Worm (Caenorhabditis elegans) whole organism, young adult: ENCODE measurements around the gene ced-3.

Source experiments
- B0336.3 ChIP-seq: fragments of 200-800 bp; sonication (Bioruptor generic); IDR thresholded peaks from 2 replicates; pipeline ENCODE4 v1.3.6; 2022; ENCODE audit warnings: missing genetic modification characterization, missing compliant biosample characterization
- F39B2.1 ChIP-seq: fragments of 200-800 bp; sonication (Bioruptor generic); IDR thresholded peaks from 2 replicates; pipeline ENCODE4 v1.3.6; 2022; ENCODE audit warnings: missing genetic modification reagents, missing genetic modification characterization, missing compliant biosample characterization
- F52B5.7 ChIP-seq: sonication (generic microtip); optimal IDR thresholded peaks from 2 replicates; lab custom pipeline; 2016; ENCODE audit warnings: mild to moderate bottlenecking, missing genetic modification characterization, missing compliant biosample characterization
- T07F8.4 ChIP-seq: sonication (generic microtip); optimal IDR thresholded peaks from 2 replicates; lab custom pipeline; 2016; ENCODE audit warnings: mild to moderate bottlenecking, missing genetic modification characterization, moderate library complexity, missing compliant biosample characterization
- T26A5.8 ChIP-seq: sonication (generic microtip); optimal IDR thresholded peaks from 2 replicates; lab custom pipeline; 2016; ENCODE audit warnings: missing genetic modification characterization, missing compliant biosample characterization
- Y67H2A.10 ChIP-seq: fragments of 200-800 bp; sonication (Bioruptor generic); conservative IDR thresholded peaks from 2 replicates; pipeline ENCODE4 v1.3.6; 2022; ENCODE audit warnings: missing genetic modification reagents, missing genetic modification characterization, missing compliant biosample characterization
- ama-1 ChIP-seq, 3 experiments: fragments of 150-350 bp in 1 of 3; sonication (generic microtip) in 2 of 3; optimal IDR thresholded peaks; 2 replicates each; lab custom pipeline; 2014 to 2018; ENCODE audit warnings: missing biosample characterization in 2 of 3, missing genetic modification characterization in 2 of 3, missing genetic modification reagents in 2 of 3
- aptf-2 ChIP-seq: fragments of 200-800 bp; sonication (Bioruptor generic); conservative IDR thresholded peaks from 2 replicates; pipeline ENCODE4 v1.3.6; 2022; ENCODE audit warnings: missing genetic modification reagents, missing genetic modification characterization, missing compliant biosample characterization
- aptf-3 ChIP-seq: fragments of 200-800 bp; sonication (Bioruptor generic); IDR thresholded peaks from 2 replicates; pipeline ENCODE4 v1.3.6; 2022; ENCODE audit warnings: missing genetic modification characterization, missing compliant biosample characterization
- atf-7 ChIP-seq: sonication (generic microtip); optimal IDR thresholded peaks from 2 replicates; lab custom pipeline; 2017; ENCODE audit warnings: mild to moderate bottlenecking, missing genetic modification characterization, missing compliant biosample characterization
- attf-6 ChIP-seq: fragments of 200-800 bp; sonication (Bioruptor generic); IDR thresholded peaks from 2 replicates; pipeline ENCODE4 v1.3.6; 2022; ENCODE audit warnings: missing genetic modification reagents, missing genetic modification characterization, missing compliant biosample characterization
- bed-2 ChIP-seq: fragments of 200-800 bp; sonication (Bioruptor generic); IDR thresholded peaks from 2 replicates; pipeline ENCODE4 v1.3.6; 2022; ENCODE audit warnings: missing genetic modification reagents, missing genetic modification characterization, missing compliant biosample characterization
- ccch-3 ChIP-seq: fragments of 200-800 bp; sonication (Bioruptor generic); optimal IDR thresholded peaks from 2 replicates; lab custom pipeline; 2018; ENCODE audit warnings: mild to moderate bottlenecking, missing genetic modification characterization, missing compliant biosample characterization
- cebp-1 ChIP-seq, 2 experiments: fragments of 200-800 bp in 1 of 2; sonication (Bioruptor generic) in 1 of 2; sonication (generic microtip) in 1 of 2; IDR thresholded peaks in 1 of 2; optimal IDR thresholded peaks in 1 of 2; 2 replicates each; pipeline versions ENCODE4 v1.3.6 to Lab custom; 2017 to 2022; ENCODE audit warnings: missing compliant biosample characterization in 2 of 2, missing genetic modification characterization in 2 of 2, mild to moderate bottlenecking in 1 of 2, missing genetic modification reagents in 1 of 2, moderate library complexity in 1 of 2
- die-1 ChIP-seq: sonication (generic microtip); optimal IDR thresholded peaks from 2 replicates; lab custom pipeline; 2016; ENCODE audit warnings: missing genotype, mild to moderate bottlenecking, missing genetic modification characterization, missing compliant biosample characterization
- efl-1 ChIP-seq: fragments of 150-350 bp; optimal IDR thresholded peaks from 2 replicates; lab custom pipeline; 2014; ENCODE audit warnings: missing biosample characterization, missing genetic modification reagents, missing genetic modification characterization
- fkh-3 ChIP-seq: sonication (generic microtip); optimal IDR thresholded peaks from 2 replicates; lab custom pipeline; 2016; ENCODE audit warnings: mild to moderate bottlenecking, missing genetic modification characterization, missing compliant biosample characterization
- hlh-12 ChIP-seq: sonication (generic microtip); optimal IDR thresholded peaks from 2 replicates; lab custom pipeline; 2016; ENCODE audit warnings: missing genetic modification characterization, missing compliant biosample characterization
- hlh-26 ChIP-seq: fragments of 200-800 bp; sonication (Bioruptor generic); conservative IDR thresholded peaks from 2 replicates; pipeline ENCODE4 v1.3.6; 2022; ENCODE audit warnings: missing genetic modification reagents, missing genetic modification characterization, missing compliant biosample characterization
- hmg-20 ChIP-seq: fragments of 200-800 bp; sonication (Bioruptor generic); IDR thresholded peaks from 2 replicates; pipeline ENCODE4 v1.3.6; 2022; ENCODE audit warnings: missing genetic modification reagents, missing genetic modification characterization, missing compliant biosample characterization
- hrde-1 ChIP-seq: sonication (generic microtip); optimal IDR thresholded peaks from 2 replicates; lab custom pipeline; 2016; ENCODE audit warnings: missing genetic modification characterization, mild to moderate bottlenecking, missing compliant biosample characterization, moderate library complexity, missing genotype, missing genetic modification reagents, borderline replicate concordance
- lag-1 ChIP-seq: fragments of 200-800 bp; sonication (Bioruptor generic); IDR thresholded peaks from 2 replicates; pipeline ENCODE4 v1.3.6; 2022; ENCODE audit warnings: missing genetic modification reagents, missing genetic modification characterization, missing compliant biosample characterization
- lin-54 ChIP-seq: fragments of 200-800 bp; sonication (Bioruptor generic); optimal IDR thresholded peaks from 2 replicates; lab custom pipeline; 2018; ENCODE audit warnings: mild to moderate bottlenecking, missing genetic modification characterization, missing compliant biosample characterization
- madf-10 ChIP-seq: sonication (generic microtip); optimal IDR thresholded peaks from 2 replicates; lab custom pipeline; 2016; ENCODE audit warnings: mild to moderate bottlenecking, missing genetic modification characterization, missing compliant biosample characterization
- madf-6 ChIP-seq: fragments of 200-800 bp; sonication (Bioruptor generic); IDR thresholded peaks from 2 replicates; pipeline ENCODE4 v1.3.6; 2022; ENCODE audit warnings: missing genetic modification reagents, missing genetic modification characterization, missing compliant biosample characterization
- madf-8 ChIP-seq: fragments of 200-800 bp; sonication (Bioruptor generic); conservative IDR thresholded peaks from 2 replicates; pipeline ENCODE4 v1.3.6; 2022; ENCODE audit warnings: missing genetic modification reagents, missing genetic modification characterization, missing compliant biosample characterization
- mes-4 ChIP-seq: sonication (generic microtip); optimal IDR thresholded peaks from 2 replicates; lab custom pipeline; 2016; ENCODE audit warnings: missing genotype, missing genetic modification characterization, missing compliant biosample characterization
- nfya-1 ChIP-seq: sonication (generic microtip); optimal IDR thresholded peaks from 2 replicates; lab custom pipeline; 2017; ENCODE audit warnings: antibody characterized with exemption, missing compliant biosample characterization, missing genetic modification characterization, borderline replicate concordance; ENCODE audit not compliant: insufficient read depth
- nfyb-1 ChIP-seq: fragments of 200-800 bp; sonication (Bioruptor generic); IDR thresholded peaks from 2 replicates; pipeline ENCODE4 v1.3.6; 2022; ENCODE audit warnings: missing genetic modification reagents, missing genetic modification characterization, missing compliant biosample characterization
- nhr-120 ChIP-seq: fragments of 200-800 bp; sonication (Bioruptor generic); IDR thresholded peaks from 2 replicates; pipeline ENCODE4 v1.3.6; 2022; ENCODE audit warnings: missing genetic modification characterization, missing compliant biosample characterization
- nhr-90 ChIP-seq: sonication (generic microtip); optimal IDR thresholded peaks from 2 replicates; lab custom pipeline; 2016; ENCODE audit warnings: missing genotype, mild to moderate bottlenecking, missing genetic modification characterization, missing compliant biosample characterization
- pbrm-1 ChIP-seq: fragments of 200-800 bp; sonication (Bioruptor generic); IDR thresholded peaks from 2 replicates; pipeline ENCODE4 v1.3.6; 2022; ENCODE audit warnings: missing genetic modification reagents, missing genetic modification characterization, missing compliant biosample characterization
- rec-8 ChIP-seq, 2 experiments: sonication (generic microtip); optimal IDR thresholded peaks; 2 replicates each; lab custom pipeline; 2016; ENCODE audit warnings: mild to moderate bottlenecking in 2 of 2, missing genetic modification characterization in 2 of 2, missing genetic modification reagents in 2 of 2, missing genotype in 2 of 2, missing biosample characterization in 1 of 2, missing compliant biosample characterization in 1 of 2, moderate library complexity in 1 of 2
- repo-1 ChIP-seq: sonication (generic microtip); optimal IDR thresholded peaks from 2 replicates; lab custom pipeline; 2017; ENCODE audit warnings: mild to moderate bottlenecking, missing genetic modification characterization, missing compliant biosample characterization
- snpc-1.1 ChIP-seq: sonication (generic microtip); optimal IDR thresholded peaks from 2 replicates; lab custom pipeline; 2017; ENCODE audit warnings: missing genetic modification characterization, mild to moderate bottlenecking, missing compliant biosample characterization, antibody characterized with exemption, moderate library complexity, missing genotype, missing genetic modification reagents; ENCODE audit not compliant: insufficient read depth
- snpc-3.4 ChIP-seq: sonication (generic microtip); optimal IDR thresholded peaks from 2 replicates; lab custom pipeline; 2017; ENCODE audit warnings: missing genetic modification characterization, mild to moderate bottlenecking, missing compliant biosample characterization, antibody characterized with exemption, moderate library complexity, missing genotype, missing genetic modification reagents
- sptf-2 ChIP-seq: fragments of 200-800 bp; sonication (Bioruptor generic); optimal IDR thresholded peaks from 2 replicates; lab custom pipeline; 2018; ENCODE audit warnings: mild to moderate bottlenecking, missing genetic modification characterization, missing compliant biosample characterization
- xnd-1 ChIP-seq: sonication (generic microtip); optimal IDR thresholded peaks from 2 replicates; lab custom pipeline; 2016; ENCODE audit warnings: missing genotype, missing genetic modification reagents, missing genetic modification characterization, missing compliant biosample characterization
- ztf-22 ChIP-seq: fragments of 200-800 bp; sonication (Bioruptor generic); optimal IDR thresholded peaks from 2 replicates; lab custom pipeline; 2018; ENCODE audit warnings: mild to moderate bottlenecking, missing genetic modification characterization, moderate library complexity, missing compliant biosample characterization
- ztf-26 ChIP-seq: sonication (generic microtip); optimal IDR thresholded peaks from 2 replicates; lab custom pipeline; 2017; ENCODE audit warnings: missing genetic modification characterization, missing compliant biosample characterization

The ced-3 gene

DNA sequence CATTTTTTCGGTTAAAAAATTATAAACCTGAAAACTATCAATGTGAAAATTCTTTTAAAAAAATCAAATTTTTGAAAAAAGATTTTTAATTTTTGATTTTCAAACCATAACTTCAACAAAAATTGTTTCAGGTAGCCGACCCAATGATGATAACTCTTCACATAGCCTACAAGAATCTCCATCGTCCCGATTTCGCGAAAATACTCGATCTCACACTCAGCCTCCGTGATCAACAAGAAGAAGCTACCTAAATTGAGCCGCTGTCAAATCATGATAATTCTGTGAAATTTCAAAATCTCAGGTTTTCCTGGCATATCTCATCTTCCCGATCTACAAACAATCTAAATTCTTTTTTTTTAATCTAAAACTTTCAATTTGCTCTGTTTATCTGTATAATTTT, 46.3 kb upstream of the ced-3 start (continued):
- TF ChIP-seq hmg-20 (GFP tag; lab: Robert Waterston, UW) (no peak), atf-7 (tag; lab: Kevin White, UChicago) (no peak), sptf-2 (GFP tag; lab: Kevin White, UChicago) (no peak), ccch-3 (GFP tag; lab: Kevin White, UChicago) (no peak), ama-1 (optimal IDR thresholded peaks at IDR 0.05; lab: Kevin White, UChicago) (no peak), ama-1 (GFP tag; optimal IDR thresholded peaks at IDR 0.05; lab: Kevin White, UChicago) (no peak), nfya-1 (no peak), attf-6 (GFP tag; lab: Robert Waterston, UW) (no peak), pbrm-1 (GFP tag; lab: Robert Waterston, UW) (no peak), nhr-90 (tag; lab: Kevin White, UChicago) (no peak), aptf-2 (GFP tag; lab: Robert Waterston, UW) (no peak), T07F8.4 (tag; lab: Kevin White, UChicago) (no peak), snpc-3.4 (tag; lab: Kevin White, UChicago) (no peak), F39B2.1 (GFP tag; lab: Robert Waterston, UW) (no peak), die-1 (tag; lab: Kevin White, UChicago) (no peak), T26A5.8 (tag; lab: Kevin White, UChicago) (no peak), ztf-22 (no peak), nfyb-1 (GFP tag; lab: Robert Waterston, UW) (no peak), mes-4 (tag; lab: Kevin White, UChicago) (no peak), repo-1 (tag; lab: Kevin White, UChicago) (peak; percentile 11), madf-6 (GFP tag; lab: Robert Waterston, UW) (no peak), lag-1 (no peak), snpc-1.1 (tag; lab: Kevin White, UChicago) (no peak), nhr-120 (GFP tag; lab: Robert Waterston, UW) (no peak), hrde-1 (tag; lab: Kevin White, UChicago) (no peak), cebp-1 (GFP tag; IDR thresholded peaks at IDR 0.05; lab: Robert Waterston, UW) (peak; percentile 70), cebp-1 (tag; optimal IDR thresholded peaks at IDR 0.05; lab: Kevin White, UChicago) (peak; percentile 45), hlh-12 (tag; lab: Kevin White, UChicago) (no peak), B0336.3 (no peak)
- TF ChIP-seq, all 124 proteins: peak for 6

DNA sequence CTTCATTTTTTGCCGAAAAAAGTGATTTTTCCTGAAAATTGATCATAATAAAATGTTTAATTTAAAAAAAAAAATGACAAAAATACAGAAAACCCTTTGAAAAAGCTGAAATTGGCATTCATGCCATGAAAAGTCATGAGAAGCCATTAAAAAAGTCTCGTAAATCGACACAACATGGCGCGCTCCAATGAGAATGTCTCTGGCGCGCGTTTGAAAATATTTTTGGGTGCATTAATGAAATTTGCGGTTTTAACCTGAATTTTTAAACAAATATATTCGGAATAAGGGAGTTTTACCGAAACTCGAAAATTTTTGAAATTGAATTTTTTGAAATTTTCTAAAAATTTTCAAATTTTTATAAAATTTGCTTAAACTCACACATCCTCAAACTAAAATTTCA, 43.8 kb upstream of the ced-3 start:
- TF ChIP-seq efl-1 (GFP tag; lab: Kevin White, UChicago) (peak; percentile 24), hlh-26 (GFP tag; lab: Robert Waterston, UW) (no peak), lin-54 (peak; percentile 59)
- TF ChIP-seq, all 124 proteins: peak for 2

DNA sequence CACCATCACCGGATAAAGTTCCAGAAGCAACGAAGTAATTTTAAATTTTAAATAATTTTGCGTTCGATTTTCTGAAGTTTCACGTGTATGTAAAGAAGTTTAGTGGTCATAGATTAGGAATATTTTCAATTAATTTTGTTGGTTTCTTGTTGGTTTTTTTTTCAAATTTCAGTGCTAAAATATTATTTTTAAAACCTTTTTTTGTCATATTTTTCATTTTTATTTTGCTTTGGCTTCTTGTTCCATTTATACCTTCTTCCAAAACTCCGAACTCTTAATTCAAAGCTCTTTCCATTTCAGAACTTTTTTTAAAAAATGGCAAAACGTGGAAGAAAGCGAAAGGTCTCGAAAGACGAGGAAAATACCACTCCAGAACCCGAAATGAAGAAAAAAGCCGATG, 43.0 kb upstream of the ced-3 start, which contains the start of gene JC8.7:
TSS of gene JC8.7 (plus strand) at position 301 of the 400 bp plus-strand sequence.
- TF ChIP-seq madf-8 (GFP tag; lab: Robert Waterston, UW) (no peak), Y67H2A.10 (GFP tag; lab: Robert Waterston, UW) (no peak)
- TF ChIP-seq, all 124 proteins: peak for 0

DNA sequence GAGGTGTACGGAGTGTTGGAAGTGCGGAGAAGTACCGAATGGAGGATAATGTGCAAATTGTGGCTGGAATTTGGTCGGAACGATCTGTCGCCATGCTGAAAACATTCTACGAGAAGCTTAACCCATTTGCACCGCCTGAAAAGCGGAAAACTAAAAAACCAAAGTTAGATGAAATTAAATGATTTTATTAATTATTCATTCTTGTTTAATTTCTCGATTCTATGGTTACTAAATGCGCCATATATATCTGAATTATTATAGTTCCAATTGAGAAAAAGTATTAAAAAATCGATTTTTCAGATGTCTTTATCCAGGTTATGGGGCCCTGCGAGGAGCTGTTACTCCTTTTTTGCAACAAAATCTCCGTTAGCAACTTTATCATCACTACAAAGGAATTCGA, 40.1 kb upstream of the ced-3 start, which contains the start of gene cox-11:
TSS of gene cox-11 (plus strand) at position 301 of the 400 bp plus-strand sequence.
- TF ChIP-seq xnd-1 (tag; lab: Kevin White, UChicago) (no peak), ztf-26 (tag; lab: Kevin White, UChicago) (no peak), madf-10 (no peak), madf-8 (GFP tag; lab: Robert Waterston, UW) (no peak), F52B5.7 (tag; lab: Kevin White, UChicago) (no peak), fkh-3 (tag; lab: Kevin White, UChicago) (no peak), hrde-1 (tag; lab: Kevin White, UChicago) (no peak), rec-8 (tag; optimal IDR thresholded peaks at IDR 0.05; lab: Kevin White, UChicago) (no peak), lin-54 (no peak), pbrm-1 (GFP tag; lab: Robert Waterston, UW) (no peak), aptf-3 (no peak), lag-1 (no peak), F39B2.1 (GFP tag; lab: Robert Waterston, UW) (no peak), nfya-1 (no peak), bed-2 (no peak), repo-1 (tag; lab: Kevin White, UChicago) (no peak)
